Fruit fly (Drosophila melanogaster) whole organism, embryonic: ENCODE measurements around the gene CG9676.
A peak's percentile ranks its signal among the peaks of the same experiment; 100 is the strongest.

Experiments
- CG18599 ChIP-seq: fragments of 200-800 bp; sonication (Bioruptor generic); optimal IDR thresholded peaks from 3 replicates; lab custom pipeline; 2017; ENCODE audit warnings: missing biosample characterization, missing genetic modification characterization, mild to moderate bottlenecking, moderate library complexity, missing genetic modification reagents
- CG9876 ChIP-seq: fragments of 200-800 bp; sonication (Bioruptor generic); optimal IDR thresholded peaks from 2 replicates; lab custom pipeline; 2016; ENCODE audit warnings: missing biosample characterization, missing genetic modification characterization
- D19A ChIP-seq: fragments of 200-800 bp; optimal IDR thresholded peaks from 3 replicates; lab custom pipeline; 2019; ENCODE audit warnings: missing biosample characterization, mild to moderate bottlenecking, missing genetic modification characterization, moderate library complexity
- H2.0 ChIP-seq: fragments of 200-800 bp; sonication (Bioruptor generic); IDR thresholded peaks from 2 replicates; pipeline ENCODE4 v1.3.6; 2022; ENCODE audit warnings: missing biosample characterization, missing genetic modification characterization
- Hmx ChIP-seq: fragments of 200-800 bp; sonication (Bioruptor generic); optimal IDR thresholded peaks from 2 replicates; lab custom pipeline; 2016; ENCODE audit warnings: missing biosample characterization, missing genetic modification characterization
- al ChIP-seq: fragments of 200-800 bp; sonication (Bioruptor generic); IDR thresholded peaks from 2 replicates; pipeline ENCODE4 v1.3.6; 2022; ENCODE audit warnings: missing biosample characterization, missing genetic modification characterization
- danr ChIP-seq: fragments of 200-800 bp; sonication (Bioruptor generic); IDR thresholded peaks from 2 replicates; pipeline ENCODE4 v1.3.6; 2022; ENCODE audit warnings: missing biosample characterization, missing genetic modification characterization
- insv ChIP-seq, 2 experiments: fragments of 200-800 bp; sonication (Bioruptor generic); optimal IDR thresholded peaks; 3 replicates each; lab custom pipeline; 2016 to 2018; ENCODE audit warnings: missing biosample characterization in 2 of 2, missing genetic modification characterization in 2 of 2
- scrt ChIP-seq: fragments of 200-800 bp; sonication (Bioruptor generic); optimal IDR thresholded peaks from 2 replicates; lab custom pipeline; 2018; ENCODE audit warnings: missing biosample characterization, mild to moderate bottlenecking, missing genetic modification characterization, moderate library complexity

dm6 chrX:16650078-16651063 is 49.6 kb downstream of the CG9676 start:
- TF ChIP-seq CG18599, result peak; percentile 43
- no peak for TF ChIP-seq scrt
- peak; percentile 32 for TF ChIP-seq Hmx (GFP tag; lab: Kevin White, UChicago)
- TF ChIP-seq H2.0, result no peak
- no peak for TF ChIP-seq al
- no peak for TF ChIP-seq D19A (tag; lab: Kevin White, UChicago)
- TF ChIP-seq danr (GFP tag; lab: Robert Waterston, UW), result no peak
- TF ChIP-seq insv (GFP tag; optimal IDR thresholded peaks at IDR 0.05; lab: Kevin White, UChicago), result no peak
- TF ChIP-seq CG9876 (GFP tag; lab: Kevin White, UChicago), result no peak
